Fruit fly (Drosophila melanogaster) whole organism, embryonic: ENCODE measurements around the gene Arp10.
A peak's percentile ranks its signal among the peaks of the same experiment; 100 is the strongest.

Source experiments
- Abd-B ChIP-seq: fragments of 200-800 bp; sonication (Bioruptor generic); optimal IDR thresholded peaks from 2 replicates; lab custom pipeline; 2018; ENCODE audit warnings: missing biosample characterization, mild to moderate bottlenecking, missing genetic modification characterization, moderate library complexity
- Atf-2 ChIP-seq: fragments of 200-800 bp; sonication (Bioruptor generic); optimal IDR thresholded peaks from 2 replicates; lab custom pipeline; 2016; ENCODE audit warnings: missing biosample characterization, missing genetic modification characterization
- Bdp1 ChIP-seq: fragments of 200-800 bp; sonication (Bioruptor generic); optimal IDR thresholded peaks from 3 replicates; lab custom pipeline; 2016; ENCODE audit warnings: missing biosample characterization, missing genetic modification characterization
- Bgb ChIP-seq: fragments of 200-800 bp; sonication (Bioruptor generic); IDR thresholded peaks from 2 replicates; pipeline ENCODE4 v1.3.6; 2022; ENCODE audit warnings: missing biosample characterization, missing genetic modification characterization; ENCODE audit not compliant: partially characterized antibody
- CG1024 ChIP-seq: fragments of 200-800 bp; sonication (Bioruptor generic); IDR thresholded peaks from 2 replicates; pipeline ENCODE4 v1.3.6; 2022; ENCODE audit warnings: missing biosample characterization, missing genetic modification characterization
- CG10654 ChIP-seq: fragments of 200-800 bp; sonication (Bioruptor generic); optimal IDR thresholded peaks from 2 replicates; lab custom pipeline; 2016; ENCODE audit warnings: missing biosample characterization, missing genetic modification characterization
- CG10979 ChIP-seq: fragments of 200-800 bp; sonication (Bioruptor generic); optimal IDR thresholded peaks from 2 replicates; lab custom pipeline; 2018; ENCODE audit warnings: missing biosample characterization, mild to moderate bottlenecking, missing genetic modification characterization, moderate library complexity
- CG11456 ChIP-seq: fragments of 200-800 bp; sonication (Bioruptor generic); IDR thresholded peaks from 3 replicates; pipeline ENCODE4 v1.3.6; 2022; ENCODE audit warnings: missing biosample characterization, missing genetic modification characterization
- CG12104 ChIP-seq: fragments of 200-800 bp; sonication (Bioruptor generic); optimal IDR thresholded peaks from 3 replicates; lab custom pipeline; 2016; ENCODE audit warnings: missing biosample characterization, missing genetic modification characterization
- CG1233 ChIP-seq: fragments of 200-800 bp; sonication (Bioruptor generic); optimal IDR thresholded peaks from 4 replicates; lab custom pipeline; 2018; ENCODE audit warnings: missing biosample characterization, mild to moderate bottlenecking, missing genetic modification characterization
- CG14441 ChIP-seq: fragments of 200-800 bp; sonication (Bioruptor generic); IDR thresholded peaks from 2 replicates; pipeline ENCODE4 v1.3.6; 2022; ENCODE audit warnings: missing biosample characterization, missing genetic modification characterization
- CG1602 ChIP-seq: fragments of 200-800 bp; sonication (Bioruptor generic); optimal IDR thresholded peaks from 3 replicates; lab custom pipeline; 2016; ENCODE audit warnings: missing biosample characterization, missing genetic modification characterization
- CG17328 ChIP-seq: fragments of 200-800 bp; sonication (Bioruptor generic); IDR thresholded peaks from 2 replicates; pipeline ENCODE4 v1.3.6; 2022; ENCODE audit warnings: missing biosample characterization, missing genetic modification characterization
- CG31441 ChIP-seq: fragments of 200-800 bp; sonication (Bioruptor generic); IDR thresholded peaks from 2 replicates; pipeline ENCODE4 v1.3.6; 2022; ENCODE audit warnings: missing biosample characterization, missing genetic modification characterization
- CG32767 ChIP-seq: fragments of 200-800 bp; sonication (Bioruptor generic); IDR thresholded peaks from 2 replicates; pipeline ENCODE4 v1.3.6; 2022; ENCODE audit warnings: missing biosample characterization, missing genetic modification characterization
- CG33557 ChIP-seq: fragments of 200-800 bp; sonication (Bioruptor generic); optimal IDR thresholded peaks from 2 replicates; lab custom pipeline; 2019; ENCODE audit warnings: missing biosample characterization, mild to moderate bottlenecking, missing genetic modification characterization, moderate library complexity
- CG34422 ChIP-seq: fragments of 200-800 bp; sonication (Bioruptor generic); IDR thresholded peaks from 3 replicates; pipeline ENCODE4 v1.3.6; 2022; ENCODE audit warnings: missing biosample characterization, missing genetic modification characterization
- CG4360 ChIP-seq: fragments of 200-800 bp; sonication (Bioruptor generic); IDR thresholded peaks from 2 replicates; pipeline ENCODE4 v1.3.6; 2022; ENCODE audit warnings: missing biosample characterization, missing genetic modification characterization
- CG5180 ChIP-seq: fragments of 200-800 bp; sonication (Bioruptor generic); optimal IDR thresholded peaks from 3 replicates; lab custom pipeline; 2017; ENCODE audit warnings: missing biosample characterization, missing genetic modification characterization, mild to moderate bottlenecking, moderate library complexity, missing genetic modification reagents
- CG6654 ChIP-seq: fragments of 200-800 bp; sonication (Bioruptor generic); optimal IDR thresholded peaks from 2 replicates; lab custom pipeline; 2017; ENCODE audit warnings: missing biosample characterization, mild to moderate bottlenecking, missing genetic modification characterization
- CG6683 ChIP-seq: fragments of 200-800 bp; sonication (Bioruptor generic); optimal IDR thresholded peaks from 2 replicates; lab custom pipeline; 2017; ENCODE audit warnings: missing biosample characterization, mild to moderate bottlenecking, missing genetic modification characterization, missing genetic modification reagents
- CG6813 ChIP-seq: fragments of 200-800 bp; sonication (Bioruptor generic); optimal IDR thresholded peaks from 2 replicates; lab custom pipeline; 2017; ENCODE audit warnings: missing biosample characterization, missing genetic modification characterization, mild to moderate bottlenecking, moderate library complexity, missing genetic modification reagents
- CG8924 ChIP-seq: fragments of 200-800 bp; optimal IDR thresholded peaks from 3 replicates; lab custom pipeline; 2019; ENCODE audit warnings: missing biosample characterization, mild to moderate bottlenecking, missing genetic modification characterization, moderate library complexity
- CkIIα-i1 ChIP-seq: fragments of 200-800 bp; sonication (Bioruptor generic); IDR thresholded peaks from 2 replicates; pipeline ENCODE4 v1.3.6; 2022; ENCODE audit warnings: missing biosample characterization, missing genetic modification characterization
- D19A ChIP-seq: fragments of 200-800 bp; optimal IDR thresholded peaks from 3 replicates; lab custom pipeline; 2019; ENCODE audit warnings: missing biosample characterization, mild to moderate bottlenecking, missing genetic modification characterization, moderate library complexity
- Dp ChIP-seq: fragments of 200-800 bp; sonication (Bioruptor generic); optimal IDR thresholded peaks from 2 replicates; lab custom pipeline; 2018; ENCODE audit warnings: missing biosample characterization, mild to moderate bottlenecking, missing genetic modification characterization, moderate library complexity
- ERR ChIP-seq: fragments of 200-800 bp; sonication (Bioruptor generic); optimal IDR thresholded peaks from 2 replicates; lab custom pipeline; 2016; ENCODE audit warnings: missing biosample characterization, missing genetic modification characterization
- Max ChIP-seq: fragments of 200-800 bp; sonication (Bioruptor generic); optimal IDR thresholded peaks from 2 replicates; lab custom pipeline; 2016; ENCODE audit warnings: missing biosample characterization, mild to moderate bottlenecking, missing genetic modification characterization
- Nf-YA ChIP-seq: fragments of 200-800 bp; sonication (Bioruptor generic); IDR thresholded peaks from 2 replicates; pipeline ENCODE4 v1.3.6; 2022; ENCODE audit warnings: missing biosample characterization, missing genetic modification characterization
- Rx ChIP-seq: fragments of 200-800 bp; sonication (Bioruptor generic); IDR thresholded peaks from 2 replicates; pipeline ENCODE4 v1.3.6; 2022; ENCODE audit warnings: missing biosample characterization, missing genetic modification characterization
- az2 ChIP-seq: fragments of 200-800 bp; sonication (Bioruptor generic); optimal IDR thresholded peaks from 3 replicates; lab custom pipeline; 2016; ENCODE audit warnings: missing biosample characterization, missing genetic modification characterization
- crc ChIP-seq: fragments of 200-800 bp; sonication (Bioruptor generic); optimal IDR thresholded peaks from 2 replicates; lab custom pipeline; 2016; ENCODE audit warnings: missing biosample characterization, missing genetic modification characterization
- dan ChIP-seq: fragments of 200-800 bp; sonication (Bioruptor generic); IDR thresholded peaks from 2 replicates; pipeline ENCODE4 v1.3.6; 2022; ENCODE audit warnings: missing biosample characterization, missing genetic modification characterization
- disco-r ChIP-seq: fragments of 200-800 bp; sonication (Bioruptor generic); optimal IDR thresholded peaks from 2 replicates; lab custom pipeline; 2016; ENCODE audit warnings: missing biosample characterization, missing genetic modification characterization
- grau ChIP-seq: fragments of 200-800 bp; optimal IDR thresholded peaks from 3 replicates; lab custom pipeline; 2019; ENCODE audit warnings: missing biosample characterization, mild to moderate bottlenecking, missing genetic modification characterization, moderate library complexity
- gt ChIP-seq: fragments of 200-800 bp; sonication (Bioruptor generic); IDR thresholded peaks from 2 replicates; pipeline ENCODE4 v1.3.6; 2022; ENCODE audit warnings: missing biosample characterization, missing genetic modification characterization
- hkb ChIP-seq, 2 experiments: fragments of 200-800 bp in 1 of 2; fragments of >200 bp in 1 of 2; sonication (Bioruptor generic) in 1 of 2; IDR thresholded peaks in 1 of 2; optimal IDR thresholded peaks in 1 of 2; 2 replicates each; pipeline versions ENCODE4 v1.3.6 to Lab custom; 2017 to 2022; ENCODE audit warnings: missing biosample characterization in 1 of 2, missing genetic modification characterization in 1 of 2
- ind ChIP-seq: fragments of 200-800 bp; sonication (Bioruptor generic); optimal IDR thresholded peaks from 3 replicates; lab custom pipeline; 2016; ENCODE audit warnings: missing biosample characterization, missing genetic modification characterization
- insv ChIP-seq, 2 experiments: fragments of 200-800 bp; sonication (Bioruptor generic); optimal IDR thresholded peaks; 3 replicates each; lab custom pipeline; 2016 to 2018; ENCODE audit warnings: missing biosample characterization in 2 of 2, missing genetic modification characterization in 2 of 2
- ken ChIP-seq: fragments of 200-800 bp; sonication (Bioruptor generic); IDR thresholded peaks from 3 replicates; pipeline ENCODE4 v1.3.6; 2022; ENCODE audit warnings: missing biosample characterization, missing genetic modification characterization
- lbe ChIP-seq: fragments of 200-800 bp; sonication (Bioruptor generic); optimal IDR thresholded peaks from 2 replicates; lab custom pipeline; 2016; ENCODE audit warnings: missing biosample characterization, mild to moderate bottlenecking, missing genetic modification characterization
- phol ChIP-seq: fragments of 200-800 bp; sonication (Bioruptor generic); optimal IDR thresholded peaks from 3 replicates; lab custom pipeline; 2018; ENCODE audit warnings: missing biosample characterization, mild to moderate bottlenecking, missing genetic modification characterization, moderate library complexity
- sc ChIP-seq, 3 experiments: fragments of >200 bp in 2 of 3; fragments of 200-800 bp in 1 of 3; sonication (Bioruptor generic) in 1 of 3; optimal IDR thresholded peaks; 2 replicates in 2 of 3; 3 replicates in 1 of 3; lab custom pipeline; 2017; ENCODE audit warnings: mild to moderate bottlenecking in 1 of 3, missing biosample characterization in 1 of 3, missing genetic modification characterization in 1 of 3, missing genetic modification reagents in 1 of 3
- sens-2 ChIP-seq: fragments of 200-800 bp; sonication (Bioruptor generic); IDR thresholded peaks from 2 replicates; pipeline ENCODE4 v1.3.6; 2022; ENCODE audit warnings: missing biosample characterization, missing genetic modification characterization
- sqz ChIP-seq: fragments of 200-800 bp; sonication (Bioruptor generic); optimal IDR thresholded peaks from 3 replicates; lab custom pipeline; 2018; ENCODE audit warnings: missing biosample characterization, mild to moderate bottlenecking, missing genetic modification characterization
- tap ChIP-seq: fragments of 200-800 bp; optimal IDR thresholded peaks from 3 replicates; lab custom pipeline; 2019; ENCODE audit warnings: missing biosample characterization, mild to moderate bottlenecking, missing genetic modification characterization, moderate library complexity
- tio ChIP-seq: fragments of 200-800 bp; sonication (Bioruptor generic); optimal IDR thresholded peaks from 2 replicates; lab custom pipeline; 2017; ENCODE audit warnings: missing biosample characterization, missing genetic modification characterization, inconsistent platforms
- tx ChIP-seq: fragments of 200-800 bp; sonication (Bioruptor generic); optimal IDR thresholded peaks from 2 replicates; lab custom pipeline; 2016; ENCODE audit warnings: missing biosample characterization, missing genetic modification characterization
- zen2 ChIP-seq: fragments of 200-800 bp; sonication (Bioruptor generic); IDR thresholded peaks from 3 replicates; pipeline ENCODE4 v1.3.6; 2022; ENCODE audit warnings: missing biosample characterization, missing genetic modification characterization; ENCODE audit not compliant: partially characterized antibody

Gene Arp10

dm6 chrX:19642819-19643504 lies 3.0 kb downstream of the Arp10 start, which contains the start of the genes CG12237 and Sec61gamma (continued):
- no peak for TF ChIP-seq sc (optimal IDR thresholded peaks at IDR 0.05; lab: Kevin White, UChicago)
- TF ChIP-seq sc (GFP tag; optimal IDR thresholded peaks at IDR 0.05; lab: Kevin White, UChicago), result no peak
- no peak for TF ChIP-seq CG6813 (GFP tag; lab: Kevin White, UChicago)
- no peak for TF ChIP-seq Atf-2 (GFP tag; lab: Kevin White, UChicago)
- peak; percentile 72; the same call in 1 of the 3 replicates for TF ChIP-seq CG34422 (GFP tag; lab: Robert Waterston, UW)
- peak; percentile 34 for TF ChIP-seq Max (GFP tag; lab: Kevin White, UChicago)
- no peak for TF ChIP-seq Abd-B (GFP tag; lab: Kevin White, UChicago)
- TF ChIP-seq grau, result peak; percentile 28
- TF ChIP-seq ind, result no peak
- TF ChIP-seq sens-2 (GFP tag; lab: Robert Waterston, UW), result no peak
- 0 out of 2 replicates have a peak, but pooled peaks have one; percentile 32 for TF ChIP-seq CG31441 (GFP tag; lab: Robert Waterston, UW)
- no peak for TF ChIP-seq CG1024 (GFP tag; lab: Robert Waterston, UW)
- no peak for TF ChIP-seq CkIIα-i1
- no peak for TF ChIP-seq CG5180 (GFP tag; lab: Kevin White, UChicago)
- TF ChIP-seq disco-r, result no peak
- no peak for TF ChIP-seq sqz (GFP tag; lab: Kevin White, UChicago)
- TF ChIP-seq Rx (GFP tag; lab: Robert Waterston, UW), result no peak
- TF ChIP-seq gt, result no peak
- no peak for TF ChIP-seq CG1233 (GFP tag; lab: Kevin White, UChicago)
- no peak for TF ChIP-seq CG1602
- TF ChIP-seq tx (GFP tag; lab: Kevin White, UChicago), result no peak
- peak; percentile 3 for TF ChIP-seq CG10654 (GFP tag; lab: Kevin White, UChicago)
- no peak for TF ChIP-seq CG32767 (GFP tag; lab: Robert Waterston, UW)
- no peak for TF ChIP-seq crc (GFP tag; lab: Kevin White, UChicago)
- TF ChIP-seq lbe (GFP tag; lab: Kevin White, UChicago), result no peak
- peak; percentile 25 for TF ChIP-seq ERR (GFP tag; lab: Kevin White, UChicago)
- TF ChIP-seq CG6654 (GFP tag; lab: Kevin White, UChicago), result no peak
- TF ChIP-seq CG10979 (tag; lab: Kevin White, UChicago), result no peak
- TF ChIP-seq tio, result no peak
- TF ChIP-seq CG6683 (GFP tag; lab: Kevin White, UChicago), result no peak
- TF ChIP-seq CG14441 (GFP tag; lab: Robert Waterston, UW), result no peak
- TF ChIP-seq phol, result peak; percentile 33
- no peak for TF ChIP-seq Bdp1
- TF ChIP-seq Nf-YA (GFP tag; lab: Robert Waterston, UW), result no peak
- TF ChIP-seq hkb (optimal IDR thresholded peaks at IDR 0.05; lab: Kevin White, UChicago), result no peak
- TF ChIP-seq hkb (GFP tag; IDR thresholded peaks at IDR 0.05; lab: Robert Waterston, UW), result no peak
- no peak for TF ChIP-seq zen2
- TF ChIP-seq ken, result 0 out of 3 replicates have a peak, but pooled peaks have one; percentile 54
- no peak for TF ChIP-seq dan (GFP tag; lab: Robert Waterston, UW)
- no peak for TF ChIP-seq tap (tag; lab: Kevin White, UChicago)
- peak; percentile 10 for TF ChIP-seq Dp (GFP tag; lab: Kevin White, UChicago)
- TF ChIP-seq az2 (GFP tag; lab: Kevin White, UChicago), result no peak
- TF ChIP-seq CG8924, result no peak
- TF ChIP-seq insv (GFP tag; optimal IDR thresholded peaks at IDR 0.05; lab: Kevin White, UChicago), result peak in 1 of 2 experiments; percentile 89
- peak; percentile 30; the same call in 1 of the 2 replicates for TF ChIP-seq Bgb (GFP tag; lab: Robert Waterston, UW)
- peak; percentile 62; the same call in 1 of the 3 replicates for TF ChIP-seq CG11456 (GFP tag; lab: Robert Waterston, UW)
- TF ChIP-seq CG33557, result no peak
- TF ChIP-seq CG12104, result no peak
- TF ChIP-seq CG17328 (GFP tag; lab: Robert Waterston, UW), result no peak
- TF ChIP-seq CG4360 (GFP tag; lab: Robert Waterston, UW), result no peak
- TF ChIP-seq D19A (tag; lab: Kevin White, UChicago), result no peak
